Fruit fly (Drosophila melanogaster) whole organism, adult: ENCODE results near the gene CG7567.

Experiments used
- CG11617 ChIP-seq: fragments of 200-800 bp; sonication (Bioruptor generic); optimal IDR thresholded peaks from 2 replicates; lab custom pipeline; 2017; ENCODE audit warnings: mild to moderate bottlenecking, missing biosample characterization, missing genetic modification reagents, missing genetic modification characterization
- CG12768 ChIP-seq: fragments of 200-800 bp; sonication (Bioruptor generic); optimal IDR thresholded peaks from 2 replicates; lab custom pipeline; 2017; ENCODE audit warnings: missing biosample characterization, missing genetic modification characterization, mild to moderate bottlenecking, moderate library complexity, missing genetic modification reagents
- CG14711 ChIP-seq: fragments of 200-800 bp; sonication (Bioruptor generic); optimal IDR thresholded peaks from 2 replicates; lab custom pipeline; 2018; ENCODE audit warnings: missing biosample characterization, mild to moderate bottlenecking, missing genetic modification characterization, moderate library complexity
- CG1620 ChIP-seq: fragments of 200-800 bp; sonication (Bioruptor generic); optimal IDR thresholded peaks from 2 replicates; lab custom pipeline; 2016; ENCODE audit warnings: missing biosample characterization, missing genetic modification characterization
- CG33017 ChIP-seq: fragments of 200-800 bp; sonication (Bioruptor generic); optimal IDR thresholded peaks from 2 replicates; lab custom pipeline; 2018; ENCODE audit warnings: missing biosample characterization, mild to moderate bottlenecking, missing genetic modification characterization, moderate library complexity
- CG5204 ChIP-seq: fragments of 200-800 bp; sonication (Bioruptor generic); optimal IDR thresholded peaks from 2 replicates; lab custom pipeline; 2016; ENCODE audit warnings: missing biosample characterization, missing genetic modification characterization
- CG7045 ChIP-seq: fragments of 200-800 bp; sonication (Bioruptor generic); optimal IDR thresholded peaks from 2 replicates; lab custom pipeline; 2017; ENCODE audit warnings: missing biosample characterization, mild to moderate bottlenecking, missing genetic modification characterization
- CG7101 ChIP-seq: fragments of 200-800 bp; sonication (Bioruptor generic); optimal IDR thresholded peaks from 2 replicates; lab custom pipeline; 2018; ENCODE audit warnings: missing biosample characterization, mild to moderate bottlenecking, missing genetic modification characterization, moderate library complexity
- Clk ChIP-seq: fragments of 200-800 bp; sonication (Bioruptor generic); optimal IDR thresholded peaks from 2 replicates; lab custom pipeline; 2017; ENCODE audit warnings: missing biosample characterization, missing genetic modification characterization
- Crg-1 ChIP-seq: fragments of 200-800 bp; sonication (Bioruptor generic); optimal IDR thresholded peaks from 2 replicates; lab custom pipeline; 2016; ENCODE audit warnings: missing biosample characterization, missing genetic modification characterization
- Hr96 ChIP-seq: fragments of 200-800 bp; sonication (Bioruptor generic); optimal IDR thresholded peaks from 2 replicates; lab custom pipeline; 2016; ENCODE audit warnings: missing biosample characterization, missing genetic modification characterization
- Mnt ChIP-seq: fragments of 200-800 bp; sonication (Bioruptor generic); optimal IDR thresholded peaks from 2 replicates; lab custom pipeline; 2016; ENCODE audit warnings: missing biosample characterization, mild to moderate bottlenecking, missing genetic modification characterization
- bab1 ChIP-seq: fragments of 200-800 bp; sonication (Bioruptor generic); optimal IDR thresholded peaks from 3 replicates; lab custom pipeline; 2019; ENCODE audit warnings: missing biosample characterization, mild to moderate bottlenecking, missing genetic modification characterization, moderate library complexity
- cic ChIP-seq: fragments of 200-800 bp; sonication (Bioruptor generic); optimal IDR thresholded peaks from 2 replicates; lab custom pipeline; 2017; ENCODE audit warnings: missing biosample characterization, mild to moderate bottlenecking, missing genetic modification characterization, moderate library complexity
- cnc ChIP-seq, 2 experiments: fragments of >200 bp; optimal IDR thresholded peaks; 2 replicates each; lab custom pipeline; 2017
- kay ChIP-seq: fragments of 200-800 bp; sonication (Bioruptor generic); peaks from one replicate; lab custom pipeline; 2016; ENCODE audit warnings: missing biosample characterization, missing genetic modification characterization, borderline replicate concordance
- ovo ChIP-seq: fragments of 200-800 bp; sonication (Bioruptor generic); optimal IDR thresholded peaks from 2 replicates; lab custom pipeline; 2016; ENCODE audit warnings: missing biosample characterization, missing genetic modification characterization
- pad ChIP-seq: fragments of 200-800 bp; sonication (Bioruptor generic); optimal IDR thresholded peaks from 3 replicates; lab custom pipeline; 2017; ENCODE audit warnings: missing biosample characterization, missing genetic modification characterization, mild to moderate bottlenecking, moderate library complexity, missing genetic modification reagents
- tj ChIP-seq: fragments of 200-800 bp; sonication (Bioruptor generic); optimal IDR thresholded peaks from 3 replicates; lab custom pipeline; 2017; ENCODE audit warnings: missing biosample characterization, mild to moderate bottlenecking, missing genetic modification characterization, moderate library complexity
- toe ChIP-seq: fragments of 200-800 bp; sonication (Bioruptor generic); optimal IDR thresholded peaks from 2 replicates; lab custom pipeline; 2016; ENCODE audit warnings: missing biosample characterization, missing genetic modification characterization

The CG7567 gene

DNA sequence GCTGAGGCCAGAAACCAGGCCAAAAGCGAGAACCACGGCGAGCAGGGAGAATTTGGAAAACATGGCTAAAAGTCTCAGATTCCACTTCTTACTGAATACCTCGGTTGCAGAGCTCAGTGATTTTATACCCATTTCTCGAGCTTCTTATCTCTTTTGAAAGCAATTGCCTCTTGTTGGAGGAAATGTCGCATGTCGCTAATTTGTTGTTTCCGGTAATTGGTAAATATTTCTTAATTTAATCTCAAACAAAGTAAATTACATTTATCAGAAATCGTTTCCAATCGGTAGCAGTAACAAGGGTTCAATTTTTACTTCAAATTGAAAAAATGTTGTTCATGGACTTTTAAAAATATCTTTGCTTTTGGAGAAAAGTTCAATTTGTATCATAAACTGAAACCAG is at the start of gene CG7567:
Gene CG7567 (minus strand): TSS at position 101 of the 400 bp plus-strand sequence.
- TF ChIP-seq Hr96: no peak
- no peak for TF ChIP-seq toe (GFP tag; lab: Kevin White, UChicago)
- TF ChIP-seq CG11617 (GFP tag; lab: Kevin White, UChicago): no peak

DNA sequence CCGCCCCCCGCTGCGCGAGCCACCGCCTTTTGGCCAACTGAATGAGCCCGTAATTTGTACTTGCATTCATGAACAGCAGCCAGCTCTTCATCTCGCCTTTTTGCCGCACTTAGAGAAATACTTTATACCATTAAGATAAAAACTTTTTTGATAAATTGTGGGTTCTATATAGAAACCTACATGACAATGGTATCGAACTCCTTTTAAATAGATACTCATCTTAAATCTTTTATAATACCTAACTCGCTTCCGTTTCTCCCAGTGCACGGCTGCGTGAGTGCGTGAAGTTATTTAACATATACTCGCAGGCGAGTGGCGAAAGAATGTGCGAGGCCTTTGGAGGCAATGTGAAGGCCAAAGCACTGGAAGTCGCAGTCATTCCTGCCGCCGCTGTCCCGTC is 38.0 kb upstream of the CG7567 start:
- peak; percentile 7 for TF ChIP-seq toe (GFP tag; lab: Kevin White, UChicago)
- no peak for TF ChIP-seq bab1
- TF ChIP-seq CG5204 (GFP tag; lab: Kevin White, UChicago): no peak
- TF ChIP-seq tj: no peak
- TF ChIP-seq CG12768: no peak
- TF ChIP-seq ovo (GFP tag; lab: Kevin White, UChicago): no peak
- TF ChIP-seq cic (GFP tag; lab: Kevin White, UChicago): no peak
- TF ChIP-seq CG33017 (tag; lab: Kevin White, UChicago): no peak

- TF ChIP-seq Clk (GFP tag; lab: Kevin White, UChicago): no peak
- no peak for TF ChIP-seq Mnt (GFP tag; lab: Kevin White, UChicago)
- peak; percentile 34 for TF ChIP-seq Hr96
- TF ChIP-seq tj: no peak
- TF ChIP-seq bab1: no peak
- TF ChIP-seq kay (GFP tag; lab: Kevin White, UChicago): peak; percentile 20
- no peak for TF ChIP-seq CG11617 (GFP tag; lab: Kevin White, UChicago)
Observed at dm6 chr3R:29620712-29621479, 33.0 kb upstream of the CG7567 start.

dm6 chr3R:29618515-29619157 is 30.7 kb upstream of the CG7567 start, which contains the start of gene CG1907:
TSS of gene CG1907 (plus strand) at chr3R:29619065.
- TF ChIP-seq CG7101 (tag; lab: Kevin White, UChicago) (peak; percentile 98), tj (peak; percentile 88), CG14711 (tag; lab: Kevin White, UChicago) (peak; percentile 100), CG33017 (tag; lab: Kevin White, UChicago) (peak; percentile 97), Crg-1 (peak; percentile 93), pad (peak; percentile 91), CG7045 (peak; percentile 99), CG1620 (GFP tag; lab: Kevin White, UChicago) (peak; percentile 78), CG5204 (GFP tag; lab: Kevin White, UChicago) (peak; percentile 84), Hr96 (peak; percentile 73), bab1 (peak; percentile 98), CG11617 (GFP tag; lab: Kevin White, UChicago) (peak; percentile 97), toe (GFP tag; lab: Kevin White, UChicago) (peak; percentile 93), CG12768 (peak; percentile 98), cic (GFP tag; lab: Kevin White, UChicago) (peak; percentile 71), cnc (optimal IDR thresholded peaks at IDR 0.05; lab: Kevin White, UChicago) (no peak), ovo (GFP tag; lab: Kevin White, UChicago) (peak; percentile 80), kay (GFP tag; lab: Kevin White, UChicago) (no peak), Clk (GFP tag; lab: Kevin White, UChicago) (peak; percentile 96), Mnt (GFP tag; lab: Kevin White, UChicago) (peak; percentile 82)

DNA sequence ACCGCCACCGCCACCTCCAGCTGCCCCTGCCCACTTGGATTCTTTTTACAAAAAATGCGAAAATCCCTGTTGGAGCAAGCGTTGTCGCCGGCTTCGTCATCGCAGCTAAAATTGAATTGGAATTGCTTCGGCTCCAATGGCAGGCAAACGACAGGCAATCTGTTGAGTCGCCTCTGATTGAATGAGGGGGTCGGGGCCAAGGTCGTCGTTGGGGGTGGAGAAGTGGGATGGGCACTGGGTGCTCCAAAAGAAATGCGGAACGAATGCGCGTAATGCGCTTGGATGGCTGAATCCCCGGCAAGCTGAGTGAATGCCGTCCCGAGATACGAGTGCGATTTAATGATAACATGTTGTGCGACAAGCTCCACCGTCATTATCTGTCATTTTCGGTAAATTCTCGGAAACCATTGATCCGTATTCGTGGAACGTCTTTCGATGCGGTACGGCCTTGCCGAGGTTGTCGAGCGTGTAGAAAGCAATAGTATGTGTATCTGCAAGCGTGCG is 29.9 kb upstream of the CG7567 start:
- TF ChIP-seq CG33017 (tag; lab: Kevin White, UChicago) (no peak), CG11617 (GFP tag; lab: Kevin White, UChicago) (no peak), ovo (GFP tag; lab: Kevin White, UChicago) (no peak), CG12768 (no peak), CG14711 (tag; lab: Kevin White, UChicago) (no peak), Hr96 (no peak), toe (GFP tag; lab: Kevin White, UChicago) (no peak), CG1620 (GFP tag; lab: Kevin White, UChicago) (no peak), cic (GFP tag; lab: Kevin White, UChicago) (no peak), bab1 (no peak), Crg-1 (no peak), CG5204 (GFP tag; lab: Kevin White, UChicago) (no peak), pad (no peak), Clk (GFP tag; lab: Kevin White, UChicago) (no peak), CG7045 (no peak), CG7101 (tag; lab: Kevin White, UChicago) (no peak), Mnt (GFP tag; lab: Kevin White, UChicago) (no peak), kay (GFP tag; lab: Kevin White, UChicago) (no peak), tj (no peak)

dm6 chr3R:29617197-29617596 is 29.3 kb upstream of the CG7567 start:
- no peak for TF ChIP-seq cnc (optimal IDR thresholded peaks at IDR 0.05; lab: Kevin White, UChicago)
